Fruit fly (Drosophila melanogaster) whole organism, wandering third instar larva: ENCODE results near the gene CG4914.

Source experiments
- Abd-B ChIP-seq: fragments of >200 bp; optimal IDR thresholded peaks from 2 replicates; lab custom pipeline; 2017; ENCODE audit warnings: missing biosample characterization, missing genetic modification characterization
- CG32264 ChIP-seq: fragments of 200-800 bp; sonication (Bioruptor generic); optimal IDR thresholded peaks from 2 replicates; lab custom pipeline; 2016; ENCODE audit warnings: missing biosample characterization, missing genetic modification characterization
- CG9705 ChIP-seq: fragments of 200-800 bp; sonication (Bioruptor generic); optimal IDR thresholded peaks from 2 replicates; lab custom pipeline; 2018; ENCODE audit warnings: missing biosample characterization, mild to moderate bottlenecking, missing genetic modification characterization
- CrebA ChIP-seq: fragments of 200-800 bp; sonication (Bioruptor generic); optimal IDR thresholded peaks from 2 replicates; lab custom pipeline; 2016; ENCODE audit warnings: missing biosample characterization, mild to moderate bottlenecking, missing genetic modification characterization, borderline replicate concordance
- Dfd ChIP-seq: fragments of >200 bp; optimal IDR thresholded peaks from 2 replicates; lab custom pipeline; 2017; ENCODE audit warnings: missing biosample characterization, missing genetic modification characterization
- Dif ChIP-seq: fragments of 200-275, 200-300 bp; sonication (Bioruptor generic); optimal IDR thresholded peaks from 2 replicates; lab custom pipeline; 2018; ENCODE audit warnings: missing biosample characterization, missing genetic modification characterization; ENCODE audit not compliant: partially characterized antibody
- GATAd ChIP-seq: sonication (Bioruptor generic); optimal IDR thresholded peaks from 2 replicates; lab custom pipeline; 2016; ENCODE audit warnings: missing biosample characterization, missing genetic modification characterization
- HLH106 ChIP-seq: fragments of 200-800 bp; optimal IDR thresholded peaks from 3 replicates; lab custom pipeline; 2019; ENCODE audit warnings: missing biosample characterization, mild to moderate bottlenecking, missing genetic modification characterization, moderate library complexity
- Hnf4 ChIP-seq: fragments of 200-800 bp; sonication (Bioruptor generic); optimal IDR thresholded peaks from 2 replicates; lab custom pipeline; 2016; ENCODE audit warnings: missing biosample characterization, mild to moderate bottlenecking, missing genetic modification characterization
- Hr78 ChIP-seq: fragments of >200 bp; optimal IDR thresholded peaks from 2 replicates; lab custom pipeline; 2017; ENCODE audit warnings: missing biosample characterization, missing genetic modification characterization
- Hr83 ChIP-seq: fragments of 200-300 bp; sonication (Bioruptor generic); optimal IDR thresholded peaks from 2 replicates; lab custom pipeline; 2016; ENCODE audit warnings: missing biosample characterization, mild to moderate bottlenecking, missing genetic modification characterization, moderate library complexity; ENCODE audit not compliant: poor library complexity, severe bottlenecking
- Jra ChIP-seq: sonication (Bioruptor generic); optimal IDR thresholded peaks from 2 replicates; lab custom pipeline; 2016; ENCODE audit warnings: missing biosample characterization, missing genetic modification characterization
- Myc ChIP-seq: fragments of >200 bp; optimal IDR thresholded peaks from 2 replicates; lab custom pipeline; 2017
- OdsH ChIP-seq: fragments of 200-800 bp; sonication (Bioruptor generic); optimal IDR thresholded peaks from 2 replicates; lab custom pipeline; 2016; ENCODE audit warnings: missing biosample characterization, mild to moderate bottlenecking, missing genetic modification characterization
- Rel ChIP-seq, 2 experiments: fragments of 200-800 bp; sonication (Bioruptor generic) in 1 of 2; optimal IDR thresholded peaks; 2 replicates in 1 of 2; 3 replicates in 1 of 2; lab custom pipeline; 2016 to 2019; ENCODE audit warnings: mild to moderate bottlenecking in 2 of 2, missing biosample characterization in 2 of 2, missing genetic modification characterization in 2 of 2, moderate library complexity in 1 of 2
- Sp1 ChIP-seq: fragments of 200-800 bp; sonication (Bioruptor generic); optimal IDR thresholded peaks from 3 replicates; lab custom pipeline; 2019; ENCODE audit warnings: missing biosample characterization, mild to moderate bottlenecking, missing genetic modification characterization, moderate library complexity
- br ChIP-seq: fragments of 200-800 bp; sonication (Bioruptor generic); optimal IDR thresholded peaks from 2 replicates; lab custom pipeline; 2016; ENCODE audit warnings: missing biosample characterization, missing genetic modification characterization
- brk ChIP-seq: fragments of 200-800 bp; sonication (Bioruptor generic); optimal IDR thresholded peaks from 2 replicates; lab custom pipeline; 2016; ENCODE audit warnings: missing biosample characterization, mild to moderate bottlenecking, missing genetic modification characterization
- dl ChIP-seq, 2 experiments: fragments of 175-275, 200-275 bp in 1 of 2; fragments of 200-275 bp in 1 of 2; sonication (Bioruptor generic); optimal IDR thresholded peaks; lab custom pipeline; 2018; ENCODE audit warnings: mild to moderate bottlenecking in 2 of 2, missing biosample characterization in 2 of 2, missing genetic modification characterization in 2 of 2, moderate library complexity in 2 of 2; ENCODE audit not compliant: partially characterized antibody in 2 of 2, insufficient read depth in 1 of 2
- dmrt93B ChIP-seq: fragments of 200-800 bp; sonication (Bioruptor generic); optimal IDR thresholded peaks from 2 replicates; lab custom pipeline; 2018; ENCODE audit warnings: missing biosample characterization, mild to moderate bottlenecking, missing genetic modification characterization
- dsf ChIP-seq: sonication (Bioruptor generic); optimal IDR thresholded peaks from 2 replicates; lab custom pipeline; 2016; ENCODE audit warnings: missing biosample characterization, missing genetic modification characterization, borderline replicate concordance
- ey ChIP-seq: fragments of 200-800 bp; sonication (Bioruptor generic); optimal IDR thresholded peaks from 2 replicates; lab custom pipeline; 2016; ENCODE audit warnings: missing biosample characterization, missing genetic modification characterization
- foxo ChIP-seq, 2 experiments: fragments of 200-800 bp; sonication (Bioruptor generic); optimal IDR thresholded peaks; 2 replicates in 1 of 2; 3 replicates in 1 of 2; lab custom pipeline; 2016 to 2017; ENCODE audit warnings: missing biosample characterization in 2 of 2, missing genetic modification characterization in 2 of 2
- fru ChIP-seq: fragments of 200-800 bp; sonication (Bioruptor generic); optimal IDR thresholded peaks from 3 replicates; lab custom pipeline; 2016; ENCODE audit warnings: missing biosample characterization, mild to moderate bottlenecking, missing genetic modification characterization
- h ChIP-seq: fragments of 200-800 bp; sonication (Bioruptor generic); optimal IDR thresholded peaks from 3 replicates; lab custom pipeline; 2016; ENCODE audit warnings: missing biosample characterization, mild to moderate bottlenecking, missing genetic modification characterization
- jim ChIP-seq: fragments of 175-275, 200-325 bp; sonication (Bioruptor generic); optimal IDR thresholded peaks from 2 replicates; lab custom pipeline; 2016; ENCODE audit warnings: missing biosample characterization, mild to moderate bottlenecking, missing genetic modification characterization
- pan ChIP-seq: fragments of >200 bp; optimal IDR thresholded peaks from 2 replicates; lab custom pipeline; 2017
- psq ChIP-seq: fragments of 200-800 bp; sonication (Bioruptor generic); optimal IDR thresholded peaks from 3 replicates; lab custom pipeline; 2017; ENCODE audit warnings: missing biosample characterization, mild to moderate bottlenecking, missing genetic modification characterization, moderate library complexity
- rgr ChIP-seq: fragments of 200-800 bp; sonication (Bioruptor generic); optimal IDR thresholded peaks from 3 replicates; lab custom pipeline; 2016; ENCODE audit warnings: missing biosample characterization, mild to moderate bottlenecking, missing genetic modification characterization
- sage ChIP-seq: fragments of 200-800 bp; sonication (Bioruptor generic); optimal IDR thresholded peaks from 2 replicates; lab custom pipeline; 2016; ENCODE audit warnings: missing biosample characterization, mild to moderate bottlenecking, missing genetic modification characterization
- usp ChIP-seq: fragments of >200 bp; optimal IDR thresholded peaks from 2 replicates; lab custom pipeline; 2017; ENCODE audit warnings: missing biosample characterization, missing genetic modification characterization
- woc ChIP-seq: sonication (Bioruptor generic); optimal IDR thresholded peaks from 2 replicates; lab custom pipeline; 2016; ENCODE audit warnings: missing biosample characterization, mild to moderate bottlenecking, missing genetic modification characterization

Gene CG4914

DNA sequence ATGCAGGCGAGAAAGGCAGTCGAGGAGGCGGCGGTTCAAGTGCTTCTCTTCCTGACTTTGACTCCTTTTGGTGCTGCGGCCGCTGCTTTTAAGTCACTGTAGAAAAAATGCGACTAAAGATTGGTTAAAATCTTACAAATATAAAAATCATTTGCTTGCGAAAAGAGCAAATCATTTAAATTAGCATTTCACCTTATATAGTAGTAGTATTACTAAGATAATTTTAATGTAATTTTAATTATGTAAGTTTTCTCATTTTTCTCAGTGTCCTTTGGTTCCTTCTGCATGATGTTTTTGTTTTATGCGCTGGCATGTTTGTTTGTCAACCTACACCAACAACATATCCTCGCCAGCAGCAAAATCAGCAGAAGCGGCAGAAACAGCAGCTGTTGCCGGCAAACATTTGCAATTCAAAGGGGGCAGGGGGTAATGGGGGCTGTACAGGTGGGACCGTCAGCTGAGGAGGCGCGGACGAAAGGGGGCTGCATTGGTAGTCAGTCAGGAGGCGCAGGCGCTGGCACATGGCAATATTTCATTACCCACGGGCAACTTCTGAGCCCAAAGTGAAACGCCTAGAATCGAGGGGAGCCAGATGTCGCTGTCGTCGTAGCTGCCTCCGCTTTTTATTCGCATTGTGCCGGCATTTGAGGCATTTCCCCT is 30.6 kb downstream of the CG4914 start:
- TF ChIP-seq Hr83 (GFP tag; lab: Kevin White, UChicago), result no peak
- TF ChIP-seq Hnf4, result peak; percentile 64
- peak; percentile 11 for TF ChIP-seq CG9705 (GFP tag; lab: Kevin White, UChicago)
- TF ChIP-seq Sp1 (GFP tag; lab: Kevin White, UChicago), result peak; percentile 82
- TF ChIP-seq brk, result peak; percentile 72
- peak; percentile 88 for TF ChIP-seq h (GFP tag; lab: Kevin White, UChicago)
- TF ChIP-seq pan, result no peak
- no peak for TF ChIP-seq Jra
- TF ChIP-seq CG32264 (GFP tag; lab: Kevin White, UChicago), result no peak
- TF ChIP-seq foxo (GFP tag; optimal IDR thresholded peaks at IDR 0.05; lab: Kevin White, UChicago), result peak in 1 of 2 experiments; percentile 81
- TF ChIP-seq ey (GFP tag; lab: Kevin White, UChicago), result peak; percentile 60
- TF ChIP-seq rgr (GFP tag; lab: Kevin White, UChicago), result peak; percentile 76
- TF ChIP-seq Myc (lab: Kevin White, UChicago), result no peak
- peak; percentile 61 for TF ChIP-seq Rel (GFP tag; optimal IDR thresholded peaks at IDR 0.05; lab: Kevin White, UChicago)
- peak; percentile 20 for TF ChIP-seq Rel (tag; optimal IDR thresholded peaks at IDR 0.05; lab: Kevin White, UChicago)
- no peak for TF ChIP-seq dl (GFP tag; optimal IDR thresholded peaks at IDR 0.05; lab: Kevin White, UChicago; ENCODE audit: insufficient read depth in 1 of 2, partially characterized antibody in 2 of 2)
- peak; percentile 89 for TF ChIP-seq HLH106 (tag; lab: Kevin White, UChicago)
- TF ChIP-seq woc (GFP tag; lab: Kevin White, UChicago), result peak; percentile 28
- TF ChIP-seq br (GFP tag; lab: Kevin White, UChicago), result peak; percentile 63
- TF ChIP-seq fru (GFP tag; lab: Kevin White, UChicago), result peak; percentile 70
- TF ChIP-seq sage (GFP tag; lab: Kevin White, UChicago), result peak; percentile 17
- TF ChIP-seq OdsH (GFP tag; lab: Kevin White, UChicago), result peak; percentile 75
- peak; percentile 43 for TF ChIP-seq dmrt93B (GFP tag; lab: Kevin White, UChicago)
- peak; percentile 72 for TF ChIP-seq psq

DNA sequence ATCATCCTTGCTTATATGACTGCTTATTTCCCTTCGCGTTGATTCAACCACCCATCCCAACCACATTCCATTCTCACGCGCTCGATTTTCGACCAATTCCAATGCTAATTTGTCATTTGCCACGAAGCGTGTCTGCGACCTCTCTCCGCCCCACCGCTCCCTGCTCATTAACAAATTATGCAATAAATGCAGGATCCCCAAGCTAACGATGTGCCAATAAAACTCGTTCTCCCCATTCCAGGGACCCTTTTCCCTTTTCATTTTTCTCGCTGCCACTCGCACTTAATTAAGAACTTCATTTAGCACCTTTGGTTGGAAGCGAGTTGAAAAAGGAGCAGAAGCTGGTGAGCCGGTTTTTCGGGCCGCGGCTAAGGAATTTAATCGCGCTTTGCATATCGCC is 32.0 kb downstream of the CG4914 start:
- TF ChIP-seq Myc (lab: Kevin White, UChicago) (no peak), br (GFP tag; lab: Kevin White, UChicago) (no peak), dsf (GFP tag; lab: Kevin White, UChicago) (no peak), brk (no peak), dmrt93B (GFP tag; lab: Kevin White, UChicago) (no peak)

DNA sequence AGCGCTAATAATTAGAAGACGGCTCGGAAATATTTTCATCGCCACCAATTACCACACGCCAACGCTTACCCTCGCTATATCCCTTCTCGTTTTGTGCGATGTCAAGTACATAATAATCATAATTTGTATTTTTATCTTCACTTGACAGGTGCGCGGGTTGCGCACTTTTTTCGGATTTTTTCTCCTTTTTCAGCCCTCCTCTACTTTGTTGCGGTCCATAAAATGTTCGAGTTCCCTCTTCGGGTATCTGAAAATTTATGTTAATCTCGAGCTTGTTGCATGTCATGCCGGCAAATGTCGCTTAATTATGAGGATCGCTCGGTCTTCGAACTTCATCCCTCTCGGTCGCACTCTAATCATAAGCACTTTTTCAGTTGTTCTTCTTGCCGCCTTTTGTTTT is 32.8 kb downstream of the CG4914 start:
- TF ChIP-seq br (GFP tag; lab: Kevin White, UChicago) (no peak), Sp1 (GFP tag; lab: Kevin White, UChicago) (no peak), rgr (GFP tag; lab: Kevin White, UChicago) (no peak), usp (GFP tag; lab: Kevin White, UChicago) (no peak)

DNA sequence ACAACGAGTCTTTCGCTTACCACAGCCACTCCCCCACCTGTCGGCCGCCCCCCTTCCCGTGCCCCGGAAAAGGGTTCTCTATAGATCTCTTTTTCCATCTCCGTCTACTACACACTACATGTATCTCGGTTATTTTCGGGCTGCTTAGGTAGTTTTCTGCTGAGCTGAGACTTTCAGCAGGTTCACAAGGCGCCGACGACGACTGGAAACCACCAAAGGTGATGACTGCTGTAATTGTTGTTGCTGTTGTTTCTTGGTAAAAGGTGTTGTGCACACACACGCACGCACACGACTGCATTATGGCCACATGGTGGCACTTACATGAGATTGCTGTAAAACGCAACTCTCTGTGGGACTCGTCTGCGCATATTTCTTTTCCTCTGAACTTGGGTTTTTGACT is 34.3 kb downstream of the CG4914 start:
- no peak for TF ChIP-seq Hnf4
- TF ChIP-seq, all 38 proteins: peak for 0

DNA sequence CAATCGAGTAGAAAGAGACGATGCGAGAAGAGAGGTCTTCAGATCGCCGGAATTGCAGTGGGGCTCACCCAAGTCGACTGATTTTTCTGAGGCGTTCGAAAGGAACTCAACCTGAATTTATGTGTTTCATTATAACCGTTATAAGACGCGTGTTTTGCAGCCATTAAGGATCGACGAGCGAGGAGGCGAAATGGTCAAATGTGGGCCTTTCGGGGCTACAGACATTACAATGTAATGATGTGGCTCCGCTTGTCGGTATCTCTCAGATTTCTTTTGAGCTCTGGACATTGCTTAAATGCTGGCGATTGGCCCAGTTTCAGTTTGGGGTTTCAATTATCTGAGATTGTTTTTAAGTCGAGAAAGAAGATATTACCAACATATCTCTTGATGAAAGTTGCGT is 35.1 kb downstream of the CG4914 start:
- TF ChIP-seq ey (GFP tag; lab: Kevin White, UChicago) (no peak), Abd-B (GFP tag; lab: Kevin White, UChicago) (no peak), foxo (GFP tag; optimal IDR thresholded peaks at IDR 0.05; lab: Kevin White, UChicago) (no peak), Hr78 (no peak), usp (GFP tag; lab: Kevin White, UChicago) (no peak), GATAd (no peak), HLH106 (tag; lab: Kevin White, UChicago) (no peak), h (GFP tag; lab: Kevin White, UChicago) (no peak)

DNA sequence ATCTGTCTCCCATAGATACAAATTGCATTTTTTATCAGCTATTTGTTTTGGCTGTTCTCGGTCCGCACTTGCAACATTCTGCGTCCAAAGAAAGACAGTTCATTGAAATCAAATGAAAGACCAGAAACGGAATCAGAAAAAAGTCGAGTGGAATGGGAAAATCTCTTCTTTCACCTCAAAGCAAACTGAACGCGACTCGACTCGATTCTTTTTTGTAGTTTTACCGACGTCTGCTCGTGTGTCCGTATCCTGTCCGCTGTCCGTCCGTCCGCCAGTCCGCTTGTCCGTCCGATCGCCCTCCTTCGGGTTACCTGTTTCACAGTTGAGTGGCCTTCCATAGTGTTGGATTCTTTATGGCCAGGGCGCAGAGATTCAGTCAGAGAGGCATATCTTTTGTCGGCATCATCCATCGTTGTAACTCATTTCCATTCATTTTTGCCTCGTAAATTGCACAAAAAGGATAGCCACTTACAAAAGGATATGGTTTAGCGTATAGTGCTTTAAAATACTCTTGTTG is 35.9 kb downstream of the CG4914 start:
- TF ChIP-seq Dif (no peak), dmrt93B (GFP tag; lab: Kevin White, UChicago) (no peak), Dfd (GFP tag; lab: Kevin White, UChicago) (no peak), Hr78 (no peak), Hnf4 (no peak), CG9705 (GFP tag; lab: Kevin White, UChicago) (no peak), psq (no peak), woc (GFP tag; lab: Kevin White, UChicago) (no peak), jim (GFP tag; lab: Kevin White, UChicago) (no peak), CrebA (GFP tag; lab: Kevin White, UChicago) (no peak)
- TF ChIP-seq, all 38 proteins: peak for 0
